Fruit fly (Drosophila melanogaster) whole organism, embryonic: ENCODE measurements around the gene CheA29a.

Experiments
- Adf1 ChIP-seq: fragments of 200-800 bp; sonication (Bioruptor generic); IDR thresholded peaks from 2 replicates; pipeline ENCODE4 v1.3.6; 2022; ENCODE audit warnings: missing biosample characterization, missing genetic modification characterization
- B-H1 ChIP-seq: fragments of 200-800 bp; sonication (Bioruptor generic); IDR thresholded peaks from 3 replicates; pipeline ENCODE4 v1.3.6; 2022; ENCODE audit warnings: missing biosample characterization, missing genetic modification characterization
- B-H2 ChIP-seq: fragments of 200-800 bp; sonication (Bioruptor generic); optimal IDR thresholded peaks from 2 replicates; lab custom pipeline; 2018; ENCODE audit warnings: missing biosample characterization, mild to moderate bottlenecking, missing genetic modification characterization
- Bdp1 ChIP-seq: fragments of 200-800 bp; sonication (Bioruptor generic); optimal IDR thresholded peaks from 3 replicates; lab custom pipeline; 2016; ENCODE audit warnings: missing biosample characterization, missing genetic modification characterization
- CG12071 ChIP-seq: fragments of 200-800 bp; sonication (Bioruptor generic); optimal IDR thresholded peaks from 3 replicates; lab custom pipeline; 2018; ENCODE audit warnings: missing biosample characterization, mild to moderate bottlenecking, missing genetic modification characterization
- CG13775 ChIP-seq: fragments of 200-800 bp; sonication (Bioruptor generic); optimal IDR thresholded peaks from 3 replicates; lab custom pipeline; 2017; ENCODE audit warnings: missing biosample characterization, mild to moderate bottlenecking, missing genetic modification characterization
- CG15479 ChIP-seq: fragments of 200-800 bp; sonication (Bioruptor generic); optimal IDR thresholded peaks from 3 replicates; lab custom pipeline; 2019; ENCODE audit warnings: missing biosample characterization, mild to moderate bottlenecking, missing genetic modification characterization, moderate library complexity
- CG2199 ChIP-seq: fragments of 200-800 bp; sonication (Bioruptor generic); IDR thresholded peaks from 3 replicates; pipeline ENCODE4 v1.3.6; 2022; ENCODE audit warnings: missing biosample characterization, missing genetic modification characterization
- CG31224 ChIP-seq: fragments of 200-800 bp; sonication (Bioruptor generic); IDR thresholded peaks from 2 replicates; pipeline ENCODE4 v1.3.6; 2022; ENCODE audit warnings: missing biosample characterization, missing genetic modification characterization
- CG32532 ChIP-seq: fragments of 200-800 bp; sonication (Bioruptor generic); IDR thresholded peaks from 2 replicates; pipeline ENCODE4 v1.3.6; 2022; ENCODE audit warnings: missing biosample characterization, missing genetic modification characterization
- CG3281 ChIP-seq: fragments of 200-800 bp; sonication (Bioruptor generic); optimal IDR thresholded peaks from 3 replicates; lab custom pipeline; 2017; ENCODE audit warnings: missing biosample characterization, mild to moderate bottlenecking, missing genetic modification characterization
- CG4404 ChIP-seq: fragments of 200-800 bp; sonication (Bioruptor generic); IDR thresholded peaks from 2 replicates; pipeline ENCODE4 v1.3.6; 2022; ENCODE audit warnings: missing biosample characterization, missing genetic modification characterization
- CG5180 ChIP-seq: fragments of 200-800 bp; sonication (Bioruptor generic); optimal IDR thresholded peaks from 3 replicates; lab custom pipeline; 2017; ENCODE audit warnings: missing biosample characterization, missing genetic modification characterization, mild to moderate bottlenecking, moderate library complexity, missing genetic modification reagents
- CG6791 ChIP-seq: fragments of 200-800 bp; sonication (Bioruptor generic); IDR thresholded peaks from 3 replicates; pipeline ENCODE4 v1.3.6; 2022; ENCODE audit warnings: missing biosample characterization, missing genetic modification characterization; ENCODE audit not compliant: partially characterized antibody
- CG7786 ChIP-seq: fragments of 200-800 bp; sonication (Bioruptor generic); optimal IDR thresholded peaks from 2 replicates; lab custom pipeline; 2016; ENCODE audit warnings: missing biosample characterization, missing genetic modification characterization
- CG7928 ChIP-seq: fragments of 200-800 bp; sonication (Bioruptor generic); optimal IDR thresholded peaks from 2 replicates; lab custom pipeline; 2017; ENCODE audit warnings: missing biosample characterization, mild to moderate bottlenecking, missing genetic modification characterization
- CG9609 ChIP-seq: fragments of 200-800 bp; sonication (Bioruptor generic); optimal IDR thresholded peaks from 3 replicates; lab custom pipeline; 2016; ENCODE audit warnings: missing biosample characterization, missing genetic modification characterization
- CHES-1-like ChIP-seq: fragments of 200-800 bp; sonication (Bioruptor generic); optimal IDR thresholded peaks from 2 replicates; lab custom pipeline; 2016; ENCODE audit warnings: missing biosample characterization, missing genetic modification characterization
- Dfd ChIP-seq, 2 experiments: fragments of >200 bp; optimal IDR thresholded peaks; 2 replicates each; lab custom pipeline; 2017; ENCODE audit warnings: missing biosample characterization in 2 of 2, missing genetic modification characterization in 2 of 2
- Dip3 ChIP-seq: fragments of 200-800 bp; sonication (Bioruptor generic); optimal IDR thresholded peaks from 3 replicates; lab custom pipeline; 2016; ENCODE audit warnings: missing biosample characterization, missing genetic modification characterization
- E2f2 ChIP-seq: fragments of 200-800 bp; sonication (Bioruptor generic); IDR thresholded peaks from 2 replicates; pipeline ENCODE4 v1.3.6; 2022; ENCODE audit warnings: missing biosample characterization, missing genetic modification characterization
- Eip74EF ChIP-seq, 2 experiments: fragments of 200-800 bp in 1 of 2; fragments of >200 bp in 1 of 2; sonication (Bioruptor generic) in 1 of 2; optimal IDR thresholded peaks; 2 replicates each; lab custom pipeline; 2017 to 2019; ENCODE audit warnings: missing biosample characterization in 2 of 2, missing genetic modification characterization in 2 of 2, mild to moderate bottlenecking in 1 of 2, moderate library complexity in 1 of 2
- Fer3 ChIP-seq: fragments of 200-800 bp; sonication (Bioruptor generic); optimal IDR thresholded peaks from 2 replicates; lab custom pipeline; 2018; ENCODE audit warnings: missing biosample characterization, mild to moderate bottlenecking, missing genetic modification characterization, moderate library complexity
- H15 ChIP-seq: fragments of 200-800 bp; sonication (Bioruptor generic); IDR thresholded peaks from 3 replicates; pipeline ENCODE4 v1.3.6; 2022; ENCODE audit warnings: missing biosample characterization, missing genetic modification characterization
- HLH4C ChIP-seq: fragments of 200-800 bp; sonication (Bioruptor generic); IDR thresholded peaks from 3 replicates; pipeline ENCODE4 v1.3.6; 2022; ENCODE audit warnings: missing biosample characterization, missing genetic modification characterization; ENCODE audit not compliant: partially characterized antibody
- Hr51 ChIP-seq, 2 experiments: fragments of 200-800 bp; sonication (Bioruptor generic); optimal IDR thresholded peaks; 2 replicates in 1 of 2; 3 replicates in 1 of 2; lab custom pipeline; 2016 to 2018; ENCODE audit warnings: missing biosample characterization in 2 of 2, missing genetic modification characterization in 2 of 2, mild to moderate bottlenecking in 1 of 2, moderate library complexity in 1 of 2
- Jarid2 ChIP-seq: fragments of 200-800 bp; sonication (Bioruptor generic); optimal IDR thresholded peaks from 3 replicates; lab custom pipeline; 2017; ENCODE audit warnings: mild to moderate bottlenecking, missing biosample characterization, missing genetic modification reagents, missing genetic modification characterization
- Opbp ChIP-seq: fragments of 200-800 bp; sonication (Bioruptor generic); IDR thresholded peaks from 3 replicates; pipeline ENCODE4 v1.3.6; 2022; ENCODE audit warnings: missing biosample characterization, missing genetic modification characterization; ENCODE audit not compliant: partially characterized antibody
- Ravus ChIP-seq: fragments of 200-800 bp; sonication (Bioruptor generic); IDR thresholded peaks from 2 replicates; pipeline ENCODE4 v1.3.6; 2022; ENCODE audit warnings: missing biosample characterization, missing genetic modification characterization
- Spps ChIP-seq: fragments of 200-800 bp; sonication (Bioruptor generic); optimal IDR thresholded peaks from 2 replicates; lab custom pipeline; 2018; ENCODE audit warnings: missing biosample characterization, mild to moderate bottlenecking, missing genetic modification characterization
- Sry-δ ChIP-seq: fragments of 200-800 bp; sonication (Bioruptor generic); optimal IDR thresholded peaks from 2 replicates; lab custom pipeline; 2016; ENCODE audit warnings: missing biosample characterization, missing genetic modification characterization
- Ssrp ChIP-seq: fragments of 200-800 bp; sonication (Bioruptor generic); optimal IDR thresholded peaks from 2 replicates; lab custom pipeline; 2018; ENCODE audit warnings: missing biosample characterization, mild to moderate bottlenecking, missing genetic modification characterization, moderate library complexity
- Xrp1 ChIP-seq: fragments of 200-800 bp; sonication (Bioruptor generic); IDR thresholded peaks from 2 replicates; pipeline ENCODE4 v1.3.6; 2022; ENCODE audit warnings: missing biosample characterization, missing genetic modification characterization
- ase ChIP-seq: fragments of 200-800 bp; sonication (Bioruptor generic); IDR thresholded peaks from 3 replicates; pipeline ENCODE4 v1.3.6; 2022; ENCODE audit warnings: missing biosample characterization, missing genetic modification characterization
- bcd ChIP-seq: fragments of 200-800 bp; sonication (Bioruptor generic); optimal IDR thresholded peaks from 2 replicates; lab custom pipeline; 2017; ENCODE audit warnings: missing biosample characterization, mild to moderate bottlenecking, missing genetic modification characterization
- btn ChIP-seq: fragments of 200-800 bp; sonication (Bioruptor generic); optimal IDR thresholded peaks from 2 replicates; lab custom pipeline; 2016; ENCODE audit warnings: missing biosample characterization, missing genetic modification characterization
- gt ChIP-seq: fragments of 200-800 bp; sonication (Bioruptor generic); IDR thresholded peaks from 2 replicates; pipeline ENCODE4 v1.3.6; 2022; ENCODE audit warnings: missing biosample characterization, missing genetic modification characterization
- her ChIP-seq: fragments of 200-800 bp; sonication (Bioruptor generic); optimal IDR thresholded peaks from 2 replicates; lab custom pipeline; 2016; ENCODE audit warnings: missing biosample characterization, missing genetic modification characterization
- ind ChIP-seq: fragments of 200-800 bp; sonication (Bioruptor generic); optimal IDR thresholded peaks from 3 replicates; lab custom pipeline; 2016; ENCODE audit warnings: missing biosample characterization, missing genetic modification characterization
- insv ChIP-seq, 2 experiments: fragments of 200-800 bp; sonication (Bioruptor generic); optimal IDR thresholded peaks; 3 replicates each; lab custom pipeline; 2016 to 2018; ENCODE audit warnings: missing biosample characterization in 2 of 2, missing genetic modification characterization in 2 of 2
- lab ChIP-seq: fragments of 200-800 bp; sonication (Bioruptor generic); optimal IDR thresholded peaks from 3 replicates; lab custom pipeline; 2017; ENCODE audit warnings: missing biosample characterization, missing genetic modification characterization, mild to moderate bottlenecking, moderate library complexity, missing genetic modification reagents
- lola ChIP-seq, 3 experiments: fragments of >200 bp in 2 of 3; fragments of 200-800 bp in 1 of 3; sonication (Bioruptor generic) in 1 of 3; optimal IDR thresholded peaks; 2 replicates each; lab custom pipeline; 2017 to 2019; ENCODE audit warnings: missing biosample characterization in 3 of 3, missing genetic modification characterization in 3 of 3, mild to moderate bottlenecking in 1 of 3, moderate library complexity in 1 of 3
- lov ChIP-seq, 2 experiments: fragments of 200-800 bp in 1 of 2; fragments of >200 bp in 1 of 2; sonication (Bioruptor generic) in 1 of 2; IDR thresholded peaks in 1 of 2; optimal IDR thresholded peaks in 1 of 2; 2 replicates in 1 of 2; 3 replicates in 1 of 2; pipeline versions ENCODE4 v1.3.6 to Lab custom; 2017 to 2022; ENCODE audit warnings: missing biosample characterization in 1 of 2, missing genetic modification characterization in 1 of 2
- mirr ChIP-seq: fragments of 200-800 bp; sonication (Bioruptor generic); optimal IDR thresholded peaks from 3 replicates; lab custom pipeline; 2018; ENCODE audit warnings: missing biosample characterization, mild to moderate bottlenecking, missing genetic modification characterization
- sc ChIP-seq, 3 experiments: fragments of >200 bp in 2 of 3; fragments of 200-800 bp in 1 of 3; sonication (Bioruptor generic) in 1 of 3; optimal IDR thresholded peaks; 2 replicates in 2 of 3; 3 replicates in 1 of 3; lab custom pipeline; 2017; ENCODE audit warnings: mild to moderate bottlenecking in 1 of 3, missing biosample characterization in 1 of 3, missing genetic modification characterization in 1 of 3, missing genetic modification reagents in 1 of 3
- so ChIP-seq: fragments of 200-800 bp; sonication (Bioruptor generic); IDR thresholded peaks from 3 replicates; pipeline ENCODE4 v1.3.6; 2022; ENCODE audit warnings: missing biosample characterization, missing genetic modification characterization
- stc ChIP-seq: fragments of 200-800 bp; sonication (Bioruptor generic); IDR thresholded peaks from 2 replicates; pipeline ENCODE4 v1.3.6; 2022; ENCODE audit warnings: missing biosample characterization, missing genetic modification characterization
- tx ChIP-seq: fragments of 200-800 bp; sonication (Bioruptor generic); optimal IDR thresholded peaks from 2 replicates; lab custom pipeline; 2016; ENCODE audit warnings: missing biosample characterization, missing genetic modification characterization

CheA29a gene

DNA sequence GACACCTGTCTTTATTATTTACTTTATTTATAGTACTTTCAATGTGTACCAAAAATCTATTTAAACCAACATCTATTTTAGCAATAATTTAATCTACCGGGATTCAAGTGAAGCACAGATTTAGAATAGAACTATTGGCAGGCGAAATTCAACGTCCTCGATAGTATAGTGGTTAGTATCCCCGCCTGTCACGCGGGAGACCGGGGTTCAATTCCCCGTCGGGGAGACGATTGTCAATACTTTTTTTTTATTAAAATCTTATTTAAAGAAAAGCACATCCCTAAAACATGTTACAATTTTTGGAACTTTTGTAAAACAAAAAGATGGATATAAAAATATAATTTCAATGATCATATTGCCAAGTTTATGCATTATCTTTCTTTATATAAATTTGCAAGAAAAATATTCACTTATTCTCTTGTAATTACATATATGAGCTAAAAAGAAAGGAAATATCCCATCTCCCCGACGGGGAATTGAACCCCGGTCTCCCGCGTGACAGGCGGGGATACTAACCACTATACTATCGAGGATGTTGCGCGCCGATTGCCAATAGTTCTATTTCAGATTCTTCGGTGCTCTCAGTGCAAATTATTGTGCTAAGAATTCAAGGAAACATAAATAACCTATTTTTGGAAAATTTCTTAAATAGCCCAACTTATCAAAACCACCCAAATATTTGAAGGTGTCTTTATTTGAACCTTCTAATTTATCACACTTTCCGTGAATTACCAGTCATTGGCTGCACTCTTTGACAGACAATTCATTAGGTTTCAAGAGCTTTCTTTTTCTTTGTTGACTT, 4.7 kb downstream of the CheA29a start, which contains the start of gene CG43796 (continued):
- no peak for TF ChIP-seq bcd (GFP tag; lab: Kevin White, UChicago)
- TF ChIP-seq Dip3: no peak
- no peak for TF ChIP-seq CG3281 (GFP tag; lab: Kevin White, UChicago)
- no peak for TF ChIP-seq lab (GFP tag; lab: Kevin White, UChicago)
- TF ChIP-seq CG13775: no peak
- no peak for TF ChIP-seq Adf1 (GFP tag; lab: Robert Waterston, UW)
- TF ChIP-seq Hr51 (GFP tag; optimal IDR thresholded peaks at IDR 0.05; lab: Kevin White, UChicago): no peak
- no peak for TF ChIP-seq Ravus
- TF ChIP-seq Opbp (GFP tag; lab: Robert Waterston, UW): peak; percentile 73; the same call in 2 of the 3 replicates
- peak; percentile 68 for TF ChIP-seq HLH4C (GFP tag; lab: Robert Waterston, UW)
- TF ChIP-seq so (GFP tag; lab: Robert Waterston, UW): no peak
- TF ChIP-seq CG4404 (GFP tag; lab: Robert Waterston, UW): no peak
- TF ChIP-seq CG7928 (GFP tag; lab: Kevin White, UChicago): no peak
- no peak for TF ChIP-seq Eip74EF (GFP tag; optimal IDR thresholded peaks at IDR 0.05; lab: Kevin White, UChicago)
- no peak for TF ChIP-seq CG31224 (GFP tag; lab: Robert Waterston, UW)
- TF ChIP-seq Jarid2: no peak
- TF ChIP-seq Fer3 (tag; lab: Kevin White, UChicago): no peak
- TF ChIP-seq lov (optimal IDR thresholded peaks at IDR 0.05; lab: Kevin White, UChicago): no peak
- no peak for TF ChIP-seq lov (GFP tag; IDR thresholded peaks at IDR 0.05; lab: Robert Waterston, UW)
- no peak for TF ChIP-seq Dfd (GFP tag; optimal IDR thresholded peaks at IDR 0.05; lab: Kevin White, UChicago)
- TF ChIP-seq lola (GFP tag; optimal IDR thresholded peaks at IDR 0.05; lab: Kevin White, UChicago): no peak
- no peak for TF ChIP-seq Ssrp (tag; lab: Kevin White, UChicago)
- no peak for TF ChIP-seq mirr (GFP tag; lab: Kevin White, UChicago)
- TF ChIP-seq tx (GFP tag; lab: Kevin White, UChicago): no peak
- TF ChIP-seq CG5180 (GFP tag; lab: Kevin White, UChicago): no peak
- TF ChIP-seq Bdp1 (GFP tag; lab: Kevin White, UChicago): peak; percentile 97
- TF ChIP-seq CG15479 (GFP tag; lab: Kevin White, UChicago): peak; percentile 54
- TF ChIP-seq CHES-1-like: no peak
- TF ChIP-seq Xrp1 (GFP tag; lab: Robert Waterston, UW): 0 out of 2 replicates have a peak, but pooled peaks have one; percentile 14
- TF ChIP-seq sc (optimal IDR thresholded peaks at IDR 0.05; lab: Kevin White, UChicago): no peak
- TF ChIP-seq sc (GFP tag; optimal IDR thresholded peaks at IDR 0.05; lab: Kevin White, UChicago): no peak
- no peak for TF ChIP-seq btn (GFP tag; lab: Kevin White, UChicago)
- TF ChIP-seq ind: no peak
- TF ChIP-seq CG6791 (GFP tag; lab: Robert Waterston, UW): peak; percentile 87
- TF ChIP-seq B-H1 (GFP tag; lab: Robert Waterston, UW): no peak
- no peak for TF ChIP-seq Spps
- no peak for TF ChIP-seq her (GFP tag; lab: Kevin White, UChicago)
- TF ChIP-seq CG32532 (GFP tag; lab: Robert Waterston, UW): no peak
- TF ChIP-seq gt (GFP tag; lab: Robert Waterston, UW): no peak
- TF ChIP-seq B-H2 (GFP tag; lab: Kevin White, UChicago): no peak
- TF ChIP-seq E2f2 (GFP tag; lab: Robert Waterston, UW): no peak
- no peak for TF ChIP-seq insv (GFP tag; optimal IDR thresholded peaks at IDR 0.05; lab: Kevin White, UChicago)
- no peak for TF ChIP-seq H15 (GFP tag; lab: Robert Waterston, UW)
- TF ChIP-seq CG7786 (GFP tag; lab: Kevin White, UChicago): no peak
- TF ChIP-seq stc: no peak
- no peak for TF ChIP-seq CG2199 (GFP tag; lab: Robert Waterston, UW)
- TF ChIP-seq Sry-δ (GFP tag; lab: Kevin White, UChicago): no peak
- no peak for TF ChIP-seq ase
- no peak for TF ChIP-seq CG12071 (GFP tag; lab: Kevin White, UChicago)
- TF ChIP-seq CG9609: no peak
